Fruit fly (Drosophila melanogaster): ENCODE data around the gene CG4553.
A peak's percentile ranks its signal among the peaks of the same experiment; 100 is the strongest.

Gene CG4553

dm6 chr3R:25482463-25483173 lies 5.9 kb upstream of the CG4553 start, which contains the start of the genes XNP, CG42488 and CG5116 (continued):
- TF ChIP-seq sob (GFP tag; IDR thresholded peaks at IDR 0.05) (peak; percentile 49), CG14441 (GFP tag; IDR thresholded peaks at IDR 0.05) (0 out of 2 replicates have a peak, but pooled peaks have one; percentile 24), shn (GFP tag; optimal IDR thresholded peaks at IDR 0.05) (peak; percentile 17), jigr1 (GFP tag; IDR thresholded peaks at IDR 0.05) (no peak), CG10543 (GFP tag; optimal IDR thresholded peaks at IDR 0.05) (peak; percentile 72), E2f1 (GFP tag; IDR thresholded peaks at IDR 0.05) (no peak), bsh (GFP tag; optimal IDR thresholded peaks at IDR 0.05) (peak; percentile 27 to 88), stwl (tag; optimal IDR thresholded peaks at IDR 0.05) (peak; percentile 74), CG30020 (tag; optimal IDR thresholded peaks at IDR 0.05) (peak; percentile 66), ac (GFP tag; optimal IDR thresholded peaks at IDR 0.05) (no peak), CG7372 (GFP tag; IDR thresholded peaks at IDR 0.05) (peak; percentile 43), bab2 (GFP tag; optimal IDR thresholded peaks at IDR 0.05) (peak; percentile 11), bbx (GFP tag; IDR thresholded peaks at IDR 0.05; ENCODE audit: partially characterized antibody) (peak; percentile 94), H2.0 (GFP tag; IDR thresholded peaks at IDR 0.05) (no peak), CG8765 (GFP tag; IDR thresholded peaks at IDR 0.05) (no peak; the same call in 1 of the 2 replicates), CG6765 (GFP tag; optimal IDR thresholded peaks at IDR 0.05) (peak; percentile 3), Dbx (GFP tag; IDR thresholded peaks at IDR 0.05) (peak; percentile 70; the same call in 1 of the 3 replicates), Sry-β (GFP tag; optimal IDR thresholded peaks at IDR 0.05) (peak; percentile 34), Aef1 (GFP tag; IDR thresholded peaks at IDR 0.05) (peak; percentile 40; the same call in 1 of the 3 replicates), CG15696 (tag; optimal IDR thresholded peaks at IDR 0.05) (peak; percentile 57), exex (tag; optimal IDR thresholded peaks at IDR 0.05) (peak; percentile 51), sim (GFP tag; IDR thresholded peaks at IDR 0.05) (no peak), vfl (GFP tag; optimal IDR thresholded peaks at IDR 0.05) (peak; percentile 47), CG2120 (GFP tag; optimal IDR thresholded peaks at IDR 0.05) (peak; percentile 64), Nf-YB (GFP tag; optimal IDR thresholded peaks at IDR 0.05) (peak; percentile 61), Ada2b (GFP tag; IDR thresholded peaks at IDR 0.05) (no peak), nom (GFP tag; optimal IDR thresholded peaks at IDR 0.05) (peak; percentile 94), CG15514 (GFP tag; optimal IDR thresholded peaks at IDR 0.05) (peak; percentile 75), Bgb (GFP tag; IDR thresholded peaks at IDR 0.05; ENCODE audit: partially characterized antibody) (peak; percentile 97), dmrt99B (tag; optimal IDR thresholded peaks at IDR 0.05) (no peak), zfh2 (GFP tag; optimal IDR thresholded peaks at IDR 0.05) (peak; percentile 56), CG17912 (GFP tag; optimal IDR thresholded peaks at IDR 0.05) (no peak), inv (GFP tag; IDR thresholded peaks at IDR 0.05; ENCODE audit: partially characterized antibody) (peak; percentile 98), B-H2 (GFP tag; optimal IDR thresholded peaks at IDR 0.05) (peak; percentile 70), CG8944 (GFP tag; optimal IDR thresholded peaks at IDR 0.05) (no peak), dmrt11E (tag; optimal IDR thresholded peaks at IDR 0.05) (peak; percentile 48), tin (GFP tag; optimal IDR thresholded peaks at IDR 0.05) (peak; percentile 36), CG3163 (GFP tag; optimal IDR thresholded peaks at IDR 0.05) (peak; percentile 7), NC2β (GFP tag; optimal IDR thresholded peaks at IDR 0.05) (no peak), CG6254 (GFP tag; optimal IDR thresholded peaks at IDR 0.05) (no peak), Dad (GFP tag; optimal IDR thresholded peaks at IDR 0.05) (peak; percentile 52), dysf (GFP tag; IDR thresholded peaks at IDR 0.05) (peak; percentile 40; the same call in 1 of the 3 replicates), ato (GFP tag; IDR thresholded peaks at IDR 0.05; ENCODE audit: partially characterized antibody) (peak; percentile 92), trem (tag; optimal IDR thresholded peaks at IDR 0.05) (peak; percentile 89), CG17385 (GFP tag; optimal IDR thresholded peaks at IDR 0.05) (peak; percentile 92), CG17829 (tag; optimal IDR thresholded peaks at IDR 0.05) (peak; percentile 66), Gug (GFP tag; IDR thresholded peaks at IDR 0.05) (peak; percentile 61; the same call in 2 of the 4 replicates), CG15011 (GFP tag; optimal IDR thresholded peaks at IDR 0.05) (no peak), CG1233 (GFP tag; optimal IDR thresholded peaks at IDR 0.05) (peak; percentile 39)

Data from whole organism, embryonic.